ENCODE assay signal across 5 fruit fly cellular contexts in genomic region chr2L:9449257-9449972, dm6.
TF ChIP-seq lines count a peak whose summit lies in the region.

No protein-coding gene starts in this region.

- peak; percentile 52 for TF ChIP-seq CTCF in whole organism, embryonic (GFP tag; optimal IDR thresholded peaks at IDR 0.05; lab: Kevin White, UChicago)

TF ChIP-seq in whole organism, adult, 20 proteins besides CTCF, POLR2A, EP300 and RAD21 (continues in another document):
- TF ChIP-seq tj (GFP tag; optimal IDR thresholded peaks at IDR 0.05; lab: Kevin White, UChicago) (peak; percentile 74), toe (GFP tag; optimal IDR thresholded peaks at IDR 0.05; lab: Kevin White, UChicago) (peak; percentile 88), CG14711 (tag; optimal IDR thresholded peaks at IDR 0.05; lab: Kevin White, UChicago) (peak; percentile 83), CG7101 (tag; optimal IDR thresholded peaks at IDR 0.05; lab: Kevin White, UChicago) (peak; percentile 95), pad (GFP tag; optimal IDR thresholded peaks at IDR 0.05; lab: Kevin White, UChicago) (peak; percentile 87), bab1 (GFP tag; optimal IDR thresholded peaks at IDR 0.05; lab: Kevin White, UChicago) (peak; percentile 96), CG11617 (GFP tag; optimal IDR thresholded peaks at IDR 0.05; lab: Kevin White, UChicago) (peak; percentile 97), CG1620 (GFP tag; optimal IDR thresholded peaks at IDR 0.05; lab: Kevin White, UChicago) (peak; percentile 90), CG5204 (GFP tag; optimal IDR thresholded peaks at IDR 0.05; lab: Kevin White, UChicago) (peak; percentile 93), CG7045 (GFP tag; optimal IDR thresholded peaks at IDR 0.05; lab: Kevin White, UChicago) (peak; percentile 95), Mnt (GFP tag; optimal IDR thresholded peaks at IDR 0.05; lab: Kevin White, UChicago) (peak; percentile 80), CG12768 (GFP tag; optimal IDR thresholded peaks at IDR 0.05; lab: Kevin White, UChicago) (peak; percentile 94), cnc (optimal IDR thresholded peaks at IDR 0.05; lab: Kevin White, UChicago) (no peak), Clk (GFP tag; optimal IDR thresholded peaks at IDR 0.05; lab: Kevin White, UChicago) (peak; percentile 95), Crg-1 (GFP tag; optimal IDR thresholded peaks at IDR 0.05; lab: Kevin White, UChicago) (peak; percentile 88), ovo (GFP tag; optimal IDR thresholded peaks at IDR 0.05; lab: Kevin White, UChicago) (peak; percentile 84), kay (GFP tag; lab: Kevin White, UChicago; ENCODE audit: borderline replicate concordance) (peak; percentile 95), Hr96 (GFP tag; optimal IDR thresholded peaks at IDR 0.05; lab: Kevin White, UChicago) (peak; percentile 76)

TF ChIP-seq in whole organism, embryonic, 481 proteins besides CTCF, POLR2A, EP300 and RAD21 (continues in another document):
- TF ChIP-seq CG14441 (GFP tag; IDR thresholded peaks at IDR 0.05; lab: Robert Waterston, UW) (peak; percentile 92), Bgb (GFP tag; IDR thresholded peaks at IDR 0.05; lab: Robert Waterston, UW; ENCODE audit: partially characterized antibody) (peak; percentile 63), gce (GFP tag; IDR thresholded peaks at IDR 0.05; lab: Robert Waterston, UW) (peak; percentile 78), vnd (GFP tag; IDR thresholded peaks at IDR 0.05; lab: Robert Waterston, UW; ENCODE audit: partially characterized antibody) (no peak), sob (GFP tag; IDR thresholded peaks at IDR 0.05; lab: Robert Waterston, UW) (peak; percentile 95), slbo (GFP tag; IDR thresholded peaks at IDR 0.05; lab: Robert Waterston, UW) (peak; percentile 95), tio (GFP tag; optimal IDR thresholded peaks at IDR 0.05; lab: Kevin White, UChicago) (peak; percentile 93), CG8478 (optimal IDR thresholded peaks at IDR 0.05; lab: Kevin White, UChicago) (no peak), fu2 (GFP tag; optimal IDR thresholded peaks at IDR 0.05; lab: Kevin White, UChicago) (peak; percentile 29), lmd (GFP tag; IDR thresholded peaks at IDR 0.05; lab: Robert Waterston, UW) (peak; percentile 97), otp (GFP tag; IDR thresholded peaks at IDR 0.05; lab: Robert Waterston, UW) (peak; percentile 90), CG15479 (GFP tag; optimal IDR thresholded peaks at IDR 0.05; lab: Kevin White, UChicago) (peak; percentile 87), ftz-f1 (GFP tag; optimal IDR thresholded peaks at IDR 0.05; lab: Kevin White, UChicago) (peak; percentile 5), Hmr (GFP tag; optimal IDR thresholded peaks at IDR 0.05; lab: Kevin White, UChicago) (peak; percentile 96), CG1024 (GFP tag; IDR thresholded peaks at IDR 0.05; lab: Robert Waterston, UW) (peak; percentile 69), HLH4C (GFP tag; IDR thresholded peaks at IDR 0.05; lab: Robert Waterston, UW; ENCODE audit: partially characterized antibody) (peak; percentile 38; the same call in 1 of the 3 replicates), CG1602 (GFP tag; optimal IDR thresholded peaks at IDR 0.05; lab: Kevin White, UChicago) (peak; percentile 95), Oli (tag; optimal IDR thresholded peaks at IDR 0.05; lab: Kevin White, UChicago) (peak; percentile 96)

TF ChIP-seq in whole organism, prepupa, 60 proteins besides CTCF, POLR2A, EP300 and RAD21 (continues in another document):
- TF ChIP-seq CG11762 (GFP tag; optimal IDR thresholded peaks at IDR 0.05; lab: Kevin White, UChicago; ENCODE audit: insufficient read depth) (peak; percentile 92), CG1621 (tag; optimal IDR thresholded peaks at IDR 0.05; lab: Kevin White, UChicago) (peak; percentile 89), CG16779 (tag; optimal IDR thresholded peaks at IDR 0.05; lab: Kevin White, UChicago) (peak; percentile 79), CG32006 (GFP tag; optimal IDR thresholded peaks at IDR 0.05; lab: Kevin White, UChicago) (peak; percentile 95), CG11902 (GFP tag; optimal IDR thresholded peaks at IDR 0.05; lab: Kevin White, UChicago) (peak; percentile 93), vri (GFP tag; optimal IDR thresholded peaks at IDR 0.05; lab: Kevin White, UChicago) (peak; percentile 90), esn (GFP tag; optimal IDR thresholded peaks at IDR 0.05; lab: Kevin White, UChicago) (peak; percentile 95), net (GFP tag; optimal IDR thresholded peaks at IDR 0.05; lab: Kevin White, UChicago) (peak; percentile 96), topi (GFP tag; optimal IDR thresholded peaks at IDR 0.05; lab: Kevin White, UChicago) (peak; percentile 90), cyc (GFP tag; optimal IDR thresholded peaks at IDR 0.05; lab: Kevin White, UChicago) (peak; percentile 92), pdm3 (GFP tag; optimal IDR thresholded peaks at IDR 0.05; lab: Kevin White, UChicago) (peak; percentile 87), CG6276 (GFP tag; optimal IDR thresholded peaks at IDR 0.05; lab: Kevin White, UChicago) (peak; percentile 87), CG34406 (GFP tag; optimal IDR thresholded peaks at IDR 0.05; lab: Kevin White, UChicago) (peak; percentile 94), CG31627 (GFP tag; optimal IDR thresholded peaks at IDR 0.05; lab: Kevin White, UChicago) (peak; percentile 92), CG6854 (GFP tag; optimal IDR thresholded peaks at IDR 0.05; lab: Kevin White, UChicago) (peak; percentile 96), Smox (GFP tag; optimal IDR thresholded peaks at IDR 0.05; lab: Kevin White, UChicago) (peak; percentile 86), CG8119 (GFP tag; IDR thresholded peaks at IDR 0.05; lab: Robert Waterston, UW) (peak; percentile 98), Sox15 (GFP tag; optimal IDR thresholded peaks at IDR 0.05; lab: Kevin White, UChicago) (peak; percentile 96), CG8632 (GFP tag; optimal IDR thresholded peaks at IDR 0.05; lab: Kevin White, UChicago) (peak; percentile 93)

TF ChIP-seq in whole organism, pupa, 21 proteins besides CTCF, POLR2A, EP300 and RAD21:
- TF ChIP-seq CG17806 (tag; optimal IDR thresholded peaks at IDR 0.05; lab: Kevin White, UChicago) (peak; percentile 92), CG9948 (tag; optimal IDR thresholded peaks at IDR 0.05; lab: Kevin White, UChicago) (peak; percentile 94), CG34367 (tag; optimal IDR thresholded peaks at IDR 0.05; lab: Kevin White, UChicago) (peak; percentile 91), D1 (tag; optimal IDR thresholded peaks at IDR 0.05; lab: Kevin White, UChicago) (peak; percentile 90), fd96Ca (GFP tag; IDR thresholded peaks at IDR 0.05; lab: Robert Waterston, UW) (peak; percentile 97), Pif1A (GFP tag; optimal IDR thresholded peaks at IDR 0.05; lab: Kevin White, UChicago) (peak; percentile 96), CG14655 (GFP tag; optimal IDR thresholded peaks at IDR 0.05; lab: Kevin White, UChicago) (peak; percentile 95), CG8159 (tag; optimal IDR thresholded peaks at IDR 0.05; lab: Kevin White, UChicago) (peak; percentile 96), CG8301 (tag; optimal IDR thresholded peaks at IDR 0.05; lab: Kevin White, UChicago) (peak; percentile 92), Ets98B (GFP tag; IDR thresholded peaks at IDR 0.05; lab: Robert Waterston, UW) (peak; percentile 92), gl (tag; optimal IDR thresholded peaks at IDR 0.05; lab: Kevin White, UChicago) (peak; percentile 82), CG10348 (GFP tag; IDR thresholded peaks at IDR 0.05; lab: Robert Waterston, UW) (peak; percentile 88), CG13204 (GFP tag; optimal IDR thresholded peaks at IDR 0.05; lab: Kevin White, UChicago) (peak; percentile 92), Pif1B (GFP tag; optimal IDR thresholded peaks at IDR 0.05; lab: Kevin White, UChicago) (peak; percentile 92), EcR (GFP tag; optimal IDR thresholded peaks at IDR 0.05; lab: Kevin White, UChicago) (peak; percentile 51), Snoo (tag; optimal IDR thresholded peaks at IDR 0.05; lab: Kevin White, UChicago) (peak; percentile 97), CG32121 (GFP tag; IDR thresholded peaks at IDR 0.05; lab: Robert Waterston, UW) (peak; percentile 95), rn (GFP tag; IDR thresholded peaks at IDR 0.05; lab: Robert Waterston, UW) (peak; percentile 85), CG12605 (GFP tag; IDR thresholded peaks at IDR 0.05; lab: Robert Waterston, UW) (peak; percentile 89), CG4496 (GFP tag; IDR thresholded peaks at IDR 0.05; lab: Robert Waterston, UW) (peak; percentile 93), CG15710 (tag; optimal IDR thresholded peaks at IDR 0.05; lab: Kevin White, UChicago) (peak; percentile 97)

TF ChIP-seq in whole organism, wandering third instar larva, 38 proteins besides CTCF, POLR2A, EP300 and RAD21 (continues in another document):
- TF ChIP-seq Myc (optimal IDR thresholded peaks at IDR 0.05; lab: Kevin White, UChicago) (no peak), Hr78 (GFP tag; optimal IDR thresholded peaks at IDR 0.05; lab: Kevin White, UChicago) (no peak), sv (GFP tag; optimal IDR thresholded peaks at IDR 0.05; lab: Kevin White, UChicago) (peak; percentile 94), Mio (GFP tag; optimal IDR thresholded peaks at IDR 0.05; lab: Kevin White, UChicago) (peak; percentile 15), br (GFP tag; optimal IDR thresholded peaks at IDR 0.05; lab: Kevin White, UChicago) (peak; percentile 88), Sp1 (GFP tag; optimal IDR thresholded peaks at IDR 0.05; lab: Kevin White, UChicago) (peak; percentile 99), Vsx2 (GFP tag; optimal IDR thresholded peaks at IDR 0.05; lab: Kevin White, UChicago; ENCODE audit: partially characterized antibody) (peak; percentile 67), Hr83 (GFP tag; optimal IDR thresholded peaks at IDR 0.05; lab: Kevin White, UChicago; ENCODE audit: poor library complexity, severe bottlenecking) (peak; percentile 84), dsf (GFP tag; optimal IDR thresholded peaks at IDR 0.05; lab: Kevin White, UChicago; ENCODE audit: borderline replicate concordance) (peak; percentile 76), N (GFP tag; optimal IDR thresholded peaks at IDR 0.05; lab: Kevin White, UChicago) (no peak), rgr (GFP tag; optimal IDR thresholded peaks at IDR 0.05; lab: Kevin White, UChicago) (peak; percentile 94), foxo (GFP tag; optimal IDR thresholded peaks at IDR 0.05; lab: Kevin White, UChicago) (peak in 1 of 2 experiments; percentile 99), tai (GFP tag; optimal IDR thresholded peaks at IDR 0.05; lab: Kevin White, UChicago) (peak; percentile 88), Dfd (GFP tag; optimal IDR thresholded peaks at IDR 0.05; lab: Kevin White, UChicago) (peak; percentile 92), dl (GFP tag; optimal IDR thresholded peaks at IDR 0.05; lab: Kevin White, UChicago; ENCODE audit: insufficient read depth in 1 of 2, partially characterized antibody in 2 of 2) (peak; percentile 67 to 90), Rel (GFP tag; optimal IDR thresholded peaks at IDR 0.05; lab: Kevin White, UChicago) (peak; percentile 79), Rel (tag; optimal IDR thresholded peaks at IDR 0.05; lab: Kevin White, UChicago) (peak; percentile 82), brk (GFP tag; optimal IDR thresholded peaks at IDR 0.05; lab: Kevin White, UChicago) (peak; percentile 96), psq (GFP tag; optimal IDR thresholded peaks at IDR 0.05; lab: Kevin White, UChicago) (peak; percentile 96), OdsH (GFP tag; optimal IDR thresholded peaks at IDR 0.05; lab: Kevin White, UChicago) (peak; percentile 98), ey (GFP tag; optimal IDR thresholded peaks at IDR 0.05; lab: Kevin White, UChicago) (peak; percentile 95), usp (GFP tag; optimal IDR thresholded peaks at IDR 0.05; lab: Kevin White, UChicago) (no peak)
